Fruit fly (Drosophila melanogaster) whole organism, embryonic: ENCODE data around the gene CG1136.

Source experiments
- ATbp ChIP-seq: fragments of 200-800 bp; sonication (Bioruptor generic); optimal IDR thresholded peaks from 2 replicates; lab custom pipeline; 2017; ENCODE audit warnings: missing biosample characterization, mild to moderate bottlenecking, missing genetic modification characterization, missing genetic modification reagents
- Atf-2 ChIP-seq: fragments of 200-800 bp; sonication (Bioruptor generic); optimal IDR thresholded peaks from 2 replicates; lab custom pipeline; 2016; ENCODE audit warnings: missing biosample characterization, missing genetic modification characterization
- C15 ChIP-seq: fragments of 200-800 bp; sonication (Bioruptor generic); IDR thresholded peaks from 3 replicates; pipeline ENCODE4 v1.3.6; 2022; ENCODE audit warnings: missing biosample characterization, missing genetic modification characterization
- CG10209 ChIP-seq: fragments of 200-800 bp; sonication (Bioruptor generic); optimal IDR thresholded peaks from 3 replicates; lab custom pipeline; 2017; ENCODE audit warnings: missing biosample characterization, mild to moderate bottlenecking, missing genetic modification characterization, missing genetic modification reagents
- CG10366 ChIP-seq: fragments of 200-800 bp; sonication (Bioruptor generic); IDR thresholded peaks from 2 replicates; pipeline ENCODE4 v1.3.6; 2022; ENCODE audit warnings: missing biosample characterization, missing genetic modification characterization
- CG10979 ChIP-seq: fragments of 200-800 bp; sonication (Bioruptor generic); optimal IDR thresholded peaks from 2 replicates; lab custom pipeline; 2018; ENCODE audit warnings: missing biosample characterization, mild to moderate bottlenecking, missing genetic modification characterization, moderate library complexity
- CG12071 ChIP-seq: fragments of 200-800 bp; sonication (Bioruptor generic); optimal IDR thresholded peaks from 3 replicates; lab custom pipeline; 2018; ENCODE audit warnings: missing biosample characterization, mild to moderate bottlenecking, missing genetic modification characterization
- CG12104 ChIP-seq: fragments of 200-800 bp; sonication (Bioruptor generic); optimal IDR thresholded peaks from 3 replicates; lab custom pipeline; 2016; ENCODE audit warnings: missing biosample characterization, missing genetic modification characterization
- CG12659 ChIP-seq: fragments of 200-800 bp; sonication (Bioruptor generic); optimal IDR thresholded peaks from 3 replicates; lab custom pipeline; 2017; ENCODE audit warnings: mild to moderate bottlenecking, missing biosample characterization, missing genetic modification reagents, missing genetic modification characterization
- CG12769 ChIP-seq: fragments of 200-800 bp; sonication (Bioruptor generic); optimal IDR thresholded peaks from 2 replicates; lab custom pipeline; 2019; ENCODE audit warnings: missing biosample characterization, mild to moderate bottlenecking, missing genetic modification characterization, moderate library complexity
- CG14667 ChIP-seq: fragments of 200-800 bp; sonication (Bioruptor generic); IDR thresholded peaks from 2 replicates; pipeline ENCODE4 v1.3.6; 2022; ENCODE audit warnings: missing biosample characterization, missing genetic modification characterization
- CG15011 ChIP-seq: fragments of 200-800 bp; sonication (Bioruptor generic); optimal IDR thresholded peaks from 3 replicates; lab custom pipeline; 2018; ENCODE audit warnings: missing biosample characterization, mild to moderate bottlenecking, missing genetic modification characterization
- CG15514 ChIP-seq: fragments of 200-800 bp; sonication (Bioruptor generic); optimal IDR thresholded peaks from 3 replicates; lab custom pipeline; 2017; ENCODE audit warnings: missing biosample characterization, missing genetic modification characterization, mild to moderate bottlenecking, moderate library complexity, missing genetic modification reagents
- CG1647 ChIP-seq: fragments of 200-800 bp; sonication (Bioruptor generic); optimal IDR thresholded peaks from 3 replicates; lab custom pipeline; 2016; ENCODE audit warnings: missing biosample characterization, missing genetic modification characterization
- CG16779 ChIP-seq: fragments of 200-800 bp; sonication (Bioruptor generic); IDR thresholded peaks from 2 replicates; pipeline ENCODE4 v1.3.6; 2022; ENCODE audit warnings: missing biosample characterization, missing genetic modification characterization
- CG18476 ChIP-seq: fragments of 200-800 bp; sonication (Bioruptor generic); optimal IDR thresholded peaks from 2 replicates; lab custom pipeline; 2016; ENCODE audit warnings: missing biosample characterization, mild to moderate bottlenecking, missing genetic modification characterization
- CG3995 ChIP-seq: fragments of 200-800 bp; sonication (Bioruptor generic); optimal IDR thresholded peaks from 3 replicates; lab custom pipeline; 2016; ENCODE audit warnings: missing biosample characterization, missing genetic modification characterization
- CG4854 ChIP-seq: fragments of 200-800 bp; sonication (Bioruptor generic); optimal IDR thresholded peaks from 2 replicates; lab custom pipeline; 2016; ENCODE audit warnings: missing biosample characterization, missing genetic modification characterization, inconsistent platforms
- CG5245 ChIP-seq: fragments of 200-800 bp; sonication (Bioruptor generic); optimal IDR thresholded peaks from 3 replicates; lab custom pipeline; 2016; ENCODE audit warnings: missing biosample characterization, missing genetic modification characterization
- CG6854 ChIP-seq: fragments of 200-800 bp; sonication (Bioruptor generic); optimal IDR thresholded peaks from 3 replicates; lab custom pipeline; 2017; ENCODE audit warnings: missing biosample characterization, mild to moderate bottlenecking, missing genetic modification characterization
- CG7987 ChIP-seq: fragments of 200-800 bp; sonication (Bioruptor generic); optimal IDR thresholded peaks from 2 replicates; lab custom pipeline; 2018; ENCODE audit warnings: missing biosample characterization, mild to moderate bottlenecking, missing genetic modification characterization, moderate library complexity
- CG8388 ChIP-seq: fragments of 200-800 bp; sonication (Bioruptor generic); optimal IDR thresholded peaks from 2 replicates; lab custom pipeline; 2019; ENCODE audit warnings: missing biosample characterization, mild to moderate bottlenecking, missing genetic modification characterization, moderate library complexity
- CG8944 ChIP-seq: fragments of 200-800 bp; sonication (Bioruptor generic); optimal IDR thresholded peaks from 3 replicates; lab custom pipeline; 2016; ENCODE audit warnings: missing biosample characterization, missing genetic modification characterization
- Chrac-16 ChIP-seq: fragments of 200-800 bp; sonication (Bioruptor generic); optimal IDR thresholded peaks from 3 replicates; lab custom pipeline; 2016; ENCODE audit warnings: missing biosample characterization, missing genetic modification characterization
- Ets65A ChIP-seq: fragments of 200-800 bp; sonication (Bioruptor generic); peaks from one replicate; lab custom pipeline; 2016; ENCODE audit warnings: missing biosample characterization, missing genetic modification characterization
- Fer2 ChIP-seq: fragments of 200-800 bp; sonication (Bioruptor generic); optimal IDR thresholded peaks from 2 replicates; lab custom pipeline; 2018; ENCODE audit warnings: missing biosample characterization, mild to moderate bottlenecking, missing genetic modification characterization, moderate library complexity
- H2.0 ChIP-seq: fragments of 200-800 bp; sonication (Bioruptor generic); IDR thresholded peaks from 2 replicates; pipeline ENCODE4 v1.3.6; 2022; ENCODE audit warnings: missing biosample characterization, missing genetic modification characterization
- Hsf ChIP-seq: fragments of 200-800 bp; sonication (Bioruptor generic); optimal IDR thresholded peaks from 3 replicates; lab custom pipeline; 2016; ENCODE audit warnings: missing biosample characterization, missing genetic modification characterization
- MTF-1 ChIP-seq: fragments of 200-800 bp; sonication (Bioruptor generic); optimal IDR thresholded peaks from 2 replicates; lab custom pipeline; 2018; ENCODE audit warnings: missing biosample characterization, mild to moderate bottlenecking, missing genetic modification characterization, borderline replicate concordance
- Sox100B ChIP-seq: fragments of 200-800 bp; sonication (Bioruptor generic); optimal IDR thresholded peaks from 3 replicates; lab custom pipeline; 2018; ENCODE audit warnings: missing biosample characterization, mild to moderate bottlenecking, missing genetic modification characterization
- Sox102F ChIP-seq: fragments of 200-800 bp; sonication (Bioruptor generic); optimal IDR thresholded peaks from 2 replicates; lab custom pipeline; 2018; ENCODE audit warnings: missing biosample characterization, mild to moderate bottlenecking, missing genetic modification characterization, moderate library complexity
- dati ChIP-seq: fragments of 200-800 bp; sonication (Bioruptor generic); IDR thresholded peaks from 2 replicates; pipeline ENCODE4 v1.3.6; 2022; ENCODE audit warnings: missing biosample characterization, missing genetic modification characterization
- dpn ChIP-seq, 2 experiments: fragments of 200-800 bp; sonication (Bioruptor generic); optimal IDR thresholded peaks; 3 replicates each; lab custom pipeline; 2016; ENCODE audit warnings: missing biosample characterization in 2 of 2, missing genetic modification characterization in 2 of 2
- ewg ChIP-seq: fragments of 200-800 bp; sonication (Bioruptor generic); optimal IDR thresholded peaks from 3 replicates; lab custom pipeline; 2017; ENCODE audit warnings: mild to moderate bottlenecking, missing biosample characterization, missing genetic modification reagents, missing genetic modification characterization
- grn ChIP-seq: fragments of 200-800 bp; sonication (Bioruptor generic); optimal IDR thresholded peaks from 3 replicates; lab custom pipeline; 2017; ENCODE audit warnings: missing biosample characterization, missing genetic modification characterization
- hbn ChIP-seq: fragments of 200-800 bp; sonication (Bioruptor generic); IDR thresholded peaks from 2 replicates; pipeline ENCODE4 v1.3.6; 2022; ENCODE audit warnings: missing biosample characterization, missing genetic modification characterization; ENCODE audit not compliant: partially characterized antibody
- ken ChIP-seq: fragments of 200-800 bp; sonication (Bioruptor generic); IDR thresholded peaks from 3 replicates; pipeline ENCODE4 v1.3.6; 2022; ENCODE audit warnings: missing biosample characterization, missing genetic modification characterization
- luna ChIP-seq: fragments of 200-800 bp; sonication (Bioruptor generic); optimal IDR thresholded peaks from 2 replicates; lab custom pipeline; 2016; ENCODE audit warnings: missing biosample characterization, missing genetic modification characterization
- nom ChIP-seq: fragments of 200-800 bp; sonication (Bioruptor generic); optimal IDR thresholded peaks from 2 replicates; lab custom pipeline; 2017; ENCODE audit warnings: missing biosample characterization, missing genetic modification characterization, mild to moderate bottlenecking, moderate library complexity, missing genetic modification reagents
- onecut ChIP-seq: fragments of 200-800 bp; sonication (Bioruptor generic); IDR thresholded peaks from 2 replicates; pipeline ENCODE4 v1.3.6; 2022; ENCODE audit warnings: missing biosample characterization, missing genetic modification characterization
- pnt ChIP-seq: fragments of 200-800 bp; sonication (Bioruptor generic); optimal IDR thresholded peaks from 3 replicates; lab custom pipeline; 2016; ENCODE audit warnings: missing biosample characterization, missing genetic modification characterization
- rib ChIP-seq: fragments of 200-800 bp; sonication (Bioruptor generic); IDR thresholded peaks from 2 replicates; pipeline ENCODE4 v1.3.6; 2022; ENCODE audit warnings: missing biosample characterization, missing genetic modification characterization
- sc ChIP-seq, 3 experiments: fragments of >200 bp in 2 of 3; fragments of 200-800 bp in 1 of 3; sonication (Bioruptor generic) in 1 of 3; optimal IDR thresholded peaks; 2 replicates in 2 of 3; 3 replicates in 1 of 3; lab custom pipeline; 2017; ENCODE audit warnings: mild to moderate bottlenecking in 1 of 3, missing biosample characterization in 1 of 3, missing genetic modification characterization in 1 of 3, missing genetic modification reagents in 1 of 3
- tna ChIP-seq: fragments of 200-800 bp; sonication (Bioruptor generic); IDR thresholded peaks from 2 replicates; pipeline ENCODE4 v1.3.6; 2022; ENCODE audit warnings: missing biosample characterization, missing genetic modification characterization; ENCODE audit not compliant: partially characterized antibody
- toy ChIP-seq: fragments of 200-800 bp; sonication (Bioruptor generic); IDR thresholded peaks from 2 replicates; pipeline ENCODE4 v1.3.6; 2022; ENCODE audit warnings: missing biosample characterization, missing genetic modification characterization
- vnd ChIP-seq: fragments of 200-800 bp; sonication (Bioruptor generic); IDR thresholded peaks from 3 replicates; pipeline ENCODE4 v1.3.6; 2022; ENCODE audit warnings: missing biosample characterization, missing genetic modification characterization; ENCODE audit not compliant: partially characterized antibody
- wor ChIP-seq: fragments of 200-800 bp; sonication (Bioruptor generic); IDR thresholded peaks from 2 replicates; pipeline ENCODE4 v1.3.6; 2022; ENCODE audit warnings: missing biosample characterization, missing genetic modification characterization
- zen ChIP-seq: fragments of 200-800 bp; sonication (Bioruptor generic); optimal IDR thresholded peaks from 3 replicates; lab custom pipeline; 2018; ENCODE audit warnings: missing biosample characterization, mild to moderate bottlenecking, missing genetic modification characterization, moderate library complexity

The CG1136 gene

dm6 chr3L:4025738-4026505 is 20.5 kb upstream of the CG1136 start, which contains the start of gene CG11594 (continued):
- TF ChIP-seq CG8388 = no peak
- peak; percentile 92 for TF ChIP-seq grn (GFP tag; lab: Kevin White, UChicago)
- TF ChIP-seq pnt = no peak
- no peak for TF ChIP-seq CG4854 (GFP tag; lab: Kevin White, UChicago)
- TF ChIP-seq Sox100B (GFP tag; lab: Kevin White, UChicago) = peak; percentile 12
- no peak for TF ChIP-seq Atf-2 (GFP tag; lab: Kevin White, UChicago)
- no peak for TF ChIP-seq hbn
- TF ChIP-seq wor (GFP tag; lab: Robert Waterston, UW) = no peak
- TF ChIP-seq CG5245 (GFP tag; lab: Kevin White, UChicago) = no peak
- peak; percentile 65 for TF ChIP-seq CG15514 (GFP tag; lab: Kevin White, UChicago)
- peak; percentile 41 for TF ChIP-seq ATbp
- no peak for TF ChIP-seq C15 (GFP tag; lab: Robert Waterston, UW)
- no peak for TF ChIP-seq onecut
- peak; percentile 49 for TF ChIP-seq CG7987
- no peak for TF ChIP-seq CG3995
- TF ChIP-seq CG12769 = no peak
- no peak for TF ChIP-seq rib (GFP tag; lab: Robert Waterston, UW)
- TF ChIP-seq CG1647 = no peak
- no peak for TF ChIP-seq dati (GFP tag; lab: Robert Waterston, UW)
- peak; percentile 2 for TF ChIP-seq Hsf (GFP tag; lab: Kevin White, UChicago)
- TF ChIP-seq Fer2 (tag; lab: Kevin White, UChicago) = peak; percentile 9
- TF ChIP-seq luna (GFP tag; lab: Kevin White, UChicago) = no peak
- TF ChIP-seq CG10979 (tag; lab: Kevin White, UChicago) = no peak
- no peak for TF ChIP-seq Ets65A
- TF ChIP-seq zen (tag; lab: Kevin White, UChicago) = no peak
- no peak for TF ChIP-seq CG12104 (GFP tag; lab: Kevin White, UChicago)
- TF ChIP-seq CG15011 = peak; percentile 48
- TF ChIP-seq ken (GFP tag; lab: Robert Waterston, UW) = 0 out of 3 replicates have a peak, but pooled peaks have one; percentile 27
- no peak for TF ChIP-seq H2.0
- peak; percentile 54 for TF ChIP-seq CG12071 (GFP tag; lab: Kevin White, UChicago)
- no peak for TF ChIP-seq Sox102F (GFP tag; lab: Kevin White, UChicago)
- no peak for TF ChIP-seq tna (GFP tag; lab: Robert Waterston, UW)
- peak; percentile 15; the same call in 1 of the 2 replicates for TF ChIP-seq CG10366
- no peak for TF ChIP-seq vnd (GFP tag; lab: Robert Waterston, UW)
- no peak for TF ChIP-seq CG18476 (GFP tag; lab: Kevin White, UChicago)
- no peak for TF ChIP-seq ewg (GFP tag; lab: Kevin White, UChicago)
- TF ChIP-seq dpn (GFP tag; optimal IDR thresholded peaks at IDR 0.05; lab: Kevin White, UChicago) = peak in 1 of 2 experiments; percentile 51
- no peak for TF ChIP-seq Chrac-16
- no peak for TF ChIP-seq nom (GFP tag; lab: Kevin White, UChicago)
- TF ChIP-seq CG6854 (GFP tag; lab: Kevin White, UChicago) = peak; percentile 7
- TF ChIP-seq CG12659 (GFP tag; lab: Kevin White, UChicago) = peak; percentile 32
- TF ChIP-seq CG10209 (GFP tag; lab: Kevin White, UChicago) = peak; percentile 42
- no peak for TF ChIP-seq CG8944
- no peak for TF ChIP-seq CG14667
- TF ChIP-seq sc (optimal IDR thresholded peaks at IDR 0.05; lab: Kevin White, UChicago) = no peak
- TF ChIP-seq sc (GFP tag; optimal IDR thresholded peaks at IDR 0.05; lab: Kevin White, UChicago) = no peak
- peak; percentile 24 for TF ChIP-seq MTF-1 (GFP tag; lab: Kevin White, UChicago)
- no peak for TF ChIP-seq CG16779 (GFP tag; lab: Robert Waterston, UW)
- no peak for TF ChIP-seq toy (GFP tag; lab: Robert Waterston, UW)
